Fruit fly (Drosophila melanogaster) whole organism, embryonic: ENCODE measurements around the gene w.
A peak's percentile ranks its signal among the peaks of the same experiment; 100 is the strongest.

ENCODE experiments used
- Bdp1 ChIP-seq: fragments of 200-800 bp; sonication (Bioruptor generic); optimal IDR thresholded peaks from 3 replicates; lab custom pipeline; 2016; ENCODE audit warnings: missing biosample characterization, missing genetic modification characterization
- CG10147 ChIP-seq: fragments of 200-800 bp; sonication (Bioruptor generic); optimal IDR thresholded peaks from 2 replicates; lab custom pipeline; 2019; ENCODE audit warnings: missing biosample characterization, mild to moderate bottlenecking, missing genetic modification characterization, moderate library complexity
- CG10366 ChIP-seq: fragments of 200-800 bp; sonication (Bioruptor generic); IDR thresholded peaks from 2 replicates; pipeline ENCODE4 v1.3.6; 2022; ENCODE audit warnings: missing biosample characterization, missing genetic modification characterization
- CG11456 ChIP-seq: fragments of 200-800 bp; sonication (Bioruptor generic); IDR thresholded peaks from 3 replicates; pipeline ENCODE4 v1.3.6; 2022; ENCODE audit warnings: missing biosample characterization, missing genetic modification characterization
- CG14014 ChIP-seq: fragments of 200-800 bp; sonication (Bioruptor generic); IDR thresholded peaks from 2 replicates; pipeline ENCODE4 v1.3.6; 2022; ENCODE audit warnings: missing biosample characterization, missing genetic modification characterization
- CG15011 ChIP-seq: fragments of 200-800 bp; sonication (Bioruptor generic); optimal IDR thresholded peaks from 3 replicates; lab custom pipeline; 2018; ENCODE audit warnings: missing biosample characterization, mild to moderate bottlenecking, missing genetic modification characterization
- CG15514 ChIP-seq: fragments of 200-800 bp; sonication (Bioruptor generic); optimal IDR thresholded peaks from 3 replicates; lab custom pipeline; 2017; ENCODE audit warnings: missing biosample characterization, missing genetic modification characterization, mild to moderate bottlenecking, moderate library complexity, missing genetic modification reagents
- CG1647 ChIP-seq: fragments of 200-800 bp; sonication (Bioruptor generic); optimal IDR thresholded peaks from 3 replicates; lab custom pipeline; 2016; ENCODE audit warnings: missing biosample characterization, missing genetic modification characterization
- CG17359 ChIP-seq: fragments of 200-800 bp; sonication (Bioruptor generic); optimal IDR thresholded peaks from 3 replicates; lab custom pipeline; 2018; ENCODE audit warnings: missing biosample characterization, mild to moderate bottlenecking, missing genetic modification characterization, moderate library complexity
- CG18599 ChIP-seq: fragments of 200-800 bp; sonication (Bioruptor generic); optimal IDR thresholded peaks from 3 replicates; lab custom pipeline; 2017; ENCODE audit warnings: missing biosample characterization, missing genetic modification characterization, mild to moderate bottlenecking, moderate library complexity, missing genetic modification reagents
- CG31224 ChIP-seq: fragments of 200-800 bp; sonication (Bioruptor generic); IDR thresholded peaks from 2 replicates; pipeline ENCODE4 v1.3.6; 2022; ENCODE audit warnings: missing biosample characterization, missing genetic modification characterization
- CG32532 ChIP-seq: fragments of 200-800 bp; sonication (Bioruptor generic); IDR thresholded peaks from 2 replicates; pipeline ENCODE4 v1.3.6; 2022; ENCODE audit warnings: missing biosample characterization, missing genetic modification characterization
- CG3281 ChIP-seq: fragments of 200-800 bp; sonication (Bioruptor generic); optimal IDR thresholded peaks from 3 replicates; lab custom pipeline; 2017; ENCODE audit warnings: missing biosample characterization, mild to moderate bottlenecking, missing genetic modification characterization
- CG34224 ChIP-seq: fragments of 200-800 bp; sonication (Bioruptor generic); IDR thresholded peaks from 3 replicates; pipeline ENCODE4 v1.3.6; 2022; ENCODE audit warnings: missing biosample characterization, missing genetic modification characterization; ENCODE audit not compliant: partially characterized antibody
- CG34422 ChIP-seq: fragments of 200-800 bp; sonication (Bioruptor generic); IDR thresholded peaks from 3 replicates; pipeline ENCODE4 v1.3.6; 2022; ENCODE audit warnings: missing biosample characterization, missing genetic modification characterization
- CG4404 ChIP-seq: fragments of 200-800 bp; sonication (Bioruptor generic); IDR thresholded peaks from 2 replicates; pipeline ENCODE4 v1.3.6; 2022; ENCODE audit warnings: missing biosample characterization, missing genetic modification characterization
- CG5180 ChIP-seq: fragments of 200-800 bp; sonication (Bioruptor generic); optimal IDR thresholded peaks from 3 replicates; lab custom pipeline; 2017; ENCODE audit warnings: missing biosample characterization, missing genetic modification characterization, mild to moderate bottlenecking, moderate library complexity, missing genetic modification reagents
- CG7357 ChIP-seq: fragments of 200-800 bp; sonication (Bioruptor generic); IDR thresholded peaks from 3 replicates; pipeline ENCODE4 v1.3.6; 2022; ENCODE audit warnings: missing biosample characterization, missing genetic modification characterization
- CG7839 ChIP-seq: fragments of 200-800 bp; sonication (Bioruptor generic); optimal IDR thresholded peaks from 3 replicates; lab custom pipeline; 2018; ENCODE audit warnings: missing biosample characterization, mild to moderate bottlenecking, missing genetic modification characterization, moderate library complexity
- Dll ChIP-seq: fragments of 200-800 bp; sonication (Bioruptor generic); IDR thresholded peaks from 4 replicates; pipeline ENCODE4 v1.3.6; 2022; ENCODE audit warnings: missing biosample characterization, missing genetic modification characterization; ENCODE audit not compliant: partially characterized antibody
- Ets65A ChIP-seq: fragments of 200-800 bp; sonication (Bioruptor generic); peaks from one replicate; lab custom pipeline; 2016; ENCODE audit warnings: missing biosample characterization, missing genetic modification characterization
- Fer1 ChIP-seq: fragments of 200-800 bp; sonication (Bioruptor generic); optimal IDR thresholded peaks from 2 replicates; lab custom pipeline; 2017; ENCODE audit warnings: missing biosample characterization, mild to moderate bottlenecking, missing genetic modification characterization
- Hsf ChIP-seq: fragments of 200-800 bp; sonication (Bioruptor generic); optimal IDR thresholded peaks from 3 replicates; lab custom pipeline; 2016; ENCODE audit warnings: missing biosample characterization, missing genetic modification characterization
- MTF-1 ChIP-seq: fragments of 200-800 bp; sonication (Bioruptor generic); optimal IDR thresholded peaks from 2 replicates; lab custom pipeline; 2018; ENCODE audit warnings: missing biosample characterization, mild to moderate bottlenecking, missing genetic modification characterization, borderline replicate concordance
- Med ChIP-seq: fragments of 200-800 bp; sonication (Bioruptor generic); peaks from one replicate; lab custom pipeline; 2016; ENCODE audit warnings: missing biosample characterization, missing genetic modification characterization, mild to moderate bottlenecking, inconsistent platforms, moderate library complexity
- Optix ChIP-seq: fragments of 200-800 bp; sonication (Bioruptor generic); IDR thresholded peaks from 3 replicates; pipeline ENCODE4 v1.3.6; 2022; ENCODE audit warnings: missing biosample characterization, missing genetic modification characterization
- PHDP ChIP-seq: fragments of 200-800 bp; sonication (Bioruptor generic); optimal IDR thresholded peaks from 3 replicates; lab custom pipeline; 2018; ENCODE audit warnings: missing biosample characterization, mild to moderate bottlenecking, missing genetic modification characterization, moderate library complexity
- Ptx1 ChIP-seq: fragments of 200-800 bp; sonication (Bioruptor generic); IDR thresholded peaks from 2 replicates; pipeline ENCODE4 v1.3.6; 2022; ENCODE audit warnings: missing biosample characterization, missing genetic modification characterization
- Tbp ChIP-seq: fragments of >200 bp; optimal IDR thresholded peaks from 2 replicates; lab custom pipeline; 2018; ENCODE audit warnings: missing biosample characterization, missing genetic modification characterization
- Trl ChIP-seq, 3 experiments: fragments of >200 bp in 2 of 3; fragments of 200-800 bp in 1 of 3; sonication (Bioruptor generic) in 1 of 3; optimal IDR thresholded peaks; 2 replicates in 1 of 3; 3 replicates in 2 of 3; lab custom pipeline; 2016 to 2017; ENCODE audit warnings: missing biosample characterization in 1 of 3, missing genetic modification characterization in 1 of 3
- chif ChIP-seq, 2 experiments: fragments of 200-800 bp; sonication (Bioruptor generic); optimal IDR thresholded peaks; 3 replicates each; lab custom pipeline; 2016; ENCODE audit warnings: missing biosample characterization in 2 of 2, missing genetic modification characterization in 2 of 2
- ci ChIP-seq: fragments of 200-800 bp; sonication (Bioruptor generic); IDR thresholded peaks from 3 replicates; pipeline ENCODE4 v1.3.6; 2022; ENCODE audit warnings: missing biosample characterization, missing genetic modification characterization
- dmrt99B ChIP-seq: fragments of 200-800 bp; sonication (Bioruptor generic); optimal IDR thresholded peaks from 2 replicates; lab custom pipeline; 2018; ENCODE audit warnings: missing biosample characterization, mild to moderate bottlenecking, missing genetic modification characterization, moderate library complexity
- exex ChIP-seq: fragments of 200-800 bp; sonication (Bioruptor generic); optimal IDR thresholded peaks from 4 replicates; lab custom pipeline; 2018; ENCODE audit warnings: missing biosample characterization, mild to moderate bottlenecking, missing genetic modification characterization, moderate library complexity
- grau ChIP-seq: fragments of 200-800 bp; optimal IDR thresholded peaks from 3 replicates; lab custom pipeline; 2019; ENCODE audit warnings: missing biosample characterization, mild to moderate bottlenecking, missing genetic modification characterization, moderate library complexity
- grn ChIP-seq: fragments of 200-800 bp; sonication (Bioruptor generic); optimal IDR thresholded peaks from 3 replicates; lab custom pipeline; 2017; ENCODE audit warnings: missing biosample characterization, missing genetic modification characterization
- lab ChIP-seq: fragments of 200-800 bp; sonication (Bioruptor generic); optimal IDR thresholded peaks from 3 replicates; lab custom pipeline; 2017; ENCODE audit warnings: missing biosample characterization, missing genetic modification characterization, mild to moderate bottlenecking, moderate library complexity, missing genetic modification reagents
- lilli ChIP-seq: fragments of 200-800 bp; sonication (Bioruptor generic); optimal IDR thresholded peaks from 3 replicates; lab custom pipeline; 2016; ENCODE audit warnings: missing biosample characterization, missing genetic modification characterization
- p53 ChIP-seq: fragments of 200-800 bp; sonication (Bioruptor generic); optimal IDR thresholded peaks from 2 replicates; lab custom pipeline; 2016; ENCODE audit warnings: missing biosample characterization, missing genetic modification characterization
- pan ChIP-seq, 4 experiments: fragments of >200 bp in 3 of 4; fragments of 200-800 bp in 1 of 4; sonication (Bioruptor generic) in 1 of 4; optimal IDR thresholded peaks in 3 of 4; IDR thresholded peaks in 1 of 4; 2 replicates each; pipeline versions ENCODE4 v1.3.6 to Lab custom; 2017 to 2022; ENCODE audit warnings: missing biosample characterization in 2 of 4, missing genetic modification characterization in 2 of 4, mixed read lengths in 1 of 4
- pum ChIP-seq: fragments of 200-800 bp; sonication (Bioruptor generic); optimal IDR thresholded peaks from 2 replicates; lab custom pipeline; 2016; ENCODE audit warnings: missing biosample characterization, missing genetic modification characterization
- row ChIP-seq: fragments of 200-800 bp; sonication (Bioruptor generic); IDR thresholded peaks from 3 replicates; pipeline ENCODE4 v1.3.6; 2022; ENCODE audit warnings: missing biosample characterization, missing genetic modification characterization
- slbo ChIP-seq: fragments of 200-800 bp; sonication (Bioruptor generic); IDR thresholded peaks from 2 replicates; pipeline ENCODE4 v1.3.6; 2022; ENCODE audit warnings: missing biosample characterization, missing genetic modification characterization
- sob ChIP-seq: fragments of 200-800 bp; sonication (Bioruptor generic); IDR thresholded peaks from 2 replicates; pipeline ENCODE4 v1.3.6; 2022; ENCODE audit warnings: missing biosample characterization, missing genetic modification characterization
- tx ChIP-seq: fragments of 200-800 bp; sonication (Bioruptor generic); optimal IDR thresholded peaks from 2 replicates; lab custom pipeline; 2016; ENCODE audit warnings: missing biosample characterization, missing genetic modification characterization
- usp ChIP-seq: fragments of >200 bp; optimal IDR thresholded peaks from 2 replicates; lab custom pipeline; 2017; ENCODE audit warnings: missing biosample characterization, missing genetic modification characterization
- wdn ChIP-seq: fragments of 200-800 bp; sonication (Bioruptor generic); IDR thresholded peaks from 2 replicates; pipeline ENCODE4 v1.3.6; 2022; ENCODE audit warnings: missing biosample characterization, missing genetic modification characterization
- z ChIP-seq: fragments of 200-800 bp; sonication (Bioruptor generic); IDR thresholded peaks from 3 replicates; pipeline ENCODE4 v1.3.6; 2022; ENCODE audit warnings: missing biosample characterization, missing genetic modification characterization

Gene w

DNA sequence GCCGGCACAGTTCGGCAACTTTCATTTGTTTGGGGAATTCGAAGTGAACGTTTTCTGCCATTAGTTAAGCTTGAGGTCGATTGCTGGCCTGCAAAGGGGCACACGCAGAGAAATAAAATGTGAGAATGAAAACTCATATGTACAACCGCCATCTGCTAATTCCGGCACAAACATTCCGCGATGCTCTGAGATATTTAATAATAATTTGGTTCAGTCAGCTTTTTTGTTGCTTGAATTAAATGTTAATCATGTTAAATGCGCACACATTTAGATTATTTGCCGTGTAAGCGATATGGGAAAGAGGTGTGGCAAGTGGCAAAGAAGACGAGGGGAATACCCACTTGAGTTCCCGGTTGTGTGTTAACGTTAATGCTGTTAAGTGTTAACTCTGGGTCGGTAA lies 38.9 kb downstream of the w start (continued):
- TF ChIP-seq Ets65A (GFP tag; lab: Kevin White, UChicago): peak; percentile 77
- TF ChIP-seq Trl (optimal IDR thresholded peaks at IDR 0.05; lab: Kevin White, UChicago): no peak
- TF ChIP-seq Trl (GFP tag; optimal IDR thresholded peaks at IDR 0.05; lab: Kevin White, UChicago): no peak
- TF ChIP-seq tx (GFP tag; lab: Kevin White, UChicago): no peak
- TF ChIP-seq grau (tag; lab: Kevin White, UChicago): peak; percentile 17
- TF ChIP-seq chif (GFP tag; optimal IDR thresholded peaks at IDR 0.05; lab: Kevin White, UChicago): peak in 1 of 2 experiments; percentile 5
- TF ChIP-seq Fer1 (GFP tag; lab: Kevin White, UChicago): no peak
- 0 out of 2 replicates have a peak, but pooled peaks have one; percentile 25 for TF ChIP-seq CG14014 (GFP tag; lab: Robert Waterston, UW)
- no peak for TF ChIP-seq Tbp (GFP tag; lab: Kevin White, UChicago)
- peak; percentile 39 for TF ChIP-seq CG17359 (tag; lab: Kevin White, UChicago)
- peak; percentile 21; the same call in 1 of the 2 replicates for TF ChIP-seq CG10366 (GFP tag; lab: Robert Waterston, UW)
- 0 out of 3 replicates have a peak, but pooled peaks have one; percentile 12 for TF ChIP-seq Optix (GFP tag; lab: Robert Waterston, UW)
- no peak for TF ChIP-seq grn
- TF ChIP-seq CG34422 (GFP tag; lab: Robert Waterston, UW): no peak; the same call in 2 of the 3 replicates
- peak; percentile 35 for TF ChIP-seq lab (GFP tag; lab: Kevin White, UChicago)
- peak; percentile 83 for TF ChIP-seq Med (GFP tag; lab: Kevin White, UChicago)
- no peak for TF ChIP-seq Dll (GFP tag; lab: Robert Waterston, UW)
- peak; percentile 8; the same call in 1 of the 2 replicates for TF ChIP-seq CG4404 (GFP tag; lab: Robert Waterston, UW)
- TF ChIP-seq PHDP (tag; lab: Kevin White, UChicago): peak; percentile 5
- TF ChIP-seq CG5180: no peak
- TF ChIP-seq Hsf (GFP tag; lab: Kevin White, UChicago): peak; percentile 21
- peak; percentile 31 for TF ChIP-seq CG7839 (tag; lab: Kevin White, UChicago)
- no peak for TF ChIP-seq CG11456 (GFP tag; lab: Robert Waterston, UW)
- no peak for TF ChIP-seq CG3281 (GFP tag; lab: Kevin White, UChicago)
- TF ChIP-seq CG10147 (GFP tag; lab: Kevin White, UChicago): no peak
- peak; percentile 38 for TF ChIP-seq CG18599 (GFP tag; lab: Kevin White, UChicago)
- 0 out of 2 replicates have a peak, but pooled peaks have one; percentile 21 for TF ChIP-seq sob (GFP tag; lab: Robert Waterston, UW)
- no peak for TF ChIP-seq MTF-1 (GFP tag; lab: Kevin White, UChicago)

dm6 chrX:2749693-2750092 lies 46.6 kb downstream of the w start:
- no peak for TF ChIP-seq CG31224 (GFP tag; lab: Robert Waterston, UW)
- TF ChIP-seq row (GFP tag; lab: Robert Waterston, UW): peak; percentile 49
- peak; percentile 23 for TF ChIP-seq dmrt99B (tag; lab: Kevin White, UChicago)
- TF ChIP-seq z (GFP tag; lab: Robert Waterston, UW): no peak
- TF ChIP-seq CG34224 (GFP tag; lab: Robert Waterston, UW): no peak
- peak; percentile 52 for TF ChIP-seq CG18599 (GFP tag; lab: Kevin White, UChicago)
- peak; percentile 21; the same call in 1 of the 2 replicates for TF ChIP-seq CG32532
- TF ChIP-seq grau (tag; lab: Kevin White, UChicago): peak; percentile 19
- peak; percentile 37; the same call in 1 of the 2 replicates for TF ChIP-seq Ptx1 (GFP tag; lab: Robert Waterston, UW)
- TF ChIP-seq Bdp1: no peak
- TF ChIP-seq lab (GFP tag; lab: Kevin White, UChicago): peak; percentile 18
- peak; percentile 63 for TF ChIP-seq Med (GFP tag; lab: Kevin White, UChicago)
- no peak for TF ChIP-seq CG15514
- TF ChIP-seq ci (GFP tag; lab: Robert Waterston, UW): no peak
- no peak for TF ChIP-seq CG7357 (GFP tag; lab: Robert Waterston, UW)
- TF ChIP-seq slbo (GFP tag; lab: Robert Waterston, UW): peak; percentile 52; the same call in 1 of the 2 replicates
- TF ChIP-seq pan (optimal IDR thresholded peaks at IDR 0.05; lab: Kevin White, UChicago): no peak
- peak in 1 of 2 experiments; percentile 37 for TF ChIP-seq pan (GFP tag; optimal IDR thresholded peaks at IDR 0.05 in 1 of 2, IDR thresholded peaks at IDR 0.05 in 1 of 2)
- TF ChIP-seq pum: no peak
- TF ChIP-seq p53 (GFP tag; lab: Kevin White, UChicago): no peak
- no peak for TF ChIP-seq exex (tag; lab: Kevin White, UChicago)
- TF ChIP-seq CG1647 (GFP tag; lab: Kevin White, UChicago): no peak
- no peak for TF ChIP-seq Trl (optimal IDR thresholded peaks at IDR 0.05; lab: Kevin White, UChicago)
- no peak for TF ChIP-seq Trl (GFP tag; optimal IDR thresholded peaks at IDR 0.05; lab: Kevin White, UChicago)
- TF ChIP-seq wdn (GFP tag; lab: Robert Waterston, UW): no peak
- TF ChIP-seq usp (GFP tag; lab: Kevin White, UChicago): no peak
- no peak for TF ChIP-seq CG15011 (GFP tag; lab: Kevin White, UChicago)
- TF ChIP-seq lilli (GFP tag; lab: Kevin White, UChicago): peak; percentile 5
